Worm (Caenorhabditis elegans): ENCODE measurements around the gene hira-1.

DNA sequence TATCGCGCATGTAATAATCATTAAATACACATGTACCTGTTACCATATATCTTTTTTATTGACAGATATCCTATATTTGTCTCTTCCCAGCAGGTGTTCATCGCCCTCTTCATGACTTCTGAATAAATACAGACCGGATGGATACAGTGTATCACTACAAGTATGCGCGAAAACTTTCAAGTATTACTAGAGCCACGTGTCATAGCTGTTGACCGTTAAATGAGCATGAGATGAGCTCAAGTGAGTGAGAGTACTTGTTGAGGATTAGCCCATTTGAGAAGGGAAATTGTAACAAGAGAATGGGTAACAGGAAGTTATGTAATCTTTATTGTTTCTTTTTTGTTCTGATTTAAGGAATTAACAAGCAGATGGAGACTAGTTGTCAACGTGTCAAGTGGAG lies 54.1 kb downstream of the hira-1 start:
- TF ChIP-seq ama-1 (optimal IDR thresholded peaks at IDR 0.05) (no peak), pes-1 (GFP tag; IDR thresholded peaks at IDR 0.05) (no peak), flt-1 (GFP tag; IDR thresholded peaks at IDR 0.05) (no peak), scrt-1 (GFP tag; IDR thresholded peaks at IDR 0.05) (no peak), ceh-36 (tag; optimal IDR thresholded peaks at IDR 0.05) (no peak), ceh-13 (GFP tag; optimal IDR thresholded peaks at IDR 0.05) (no peak), tbx-37 (GFP tag; conservative IDR thresholded peaks at IDR 0.05) (no peak)
